Fruit fly (Drosophila melanogaster) whole organism, prepupa: ENCODE data around the gene santa-maria.
A peak's percentile ranks its signal among the peaks of the same experiment; 100 is the strongest.

ENCODE experiments used
- Blimp-1 ChIP-seq: fragments of 200-800 bp; sonication (Bioruptor generic); optimal IDR thresholded peaks from 3 replicates; lab custom pipeline; 2017; ENCODE audit warnings: missing biosample characterization, missing genetic modification characterization, mild to moderate bottlenecking, moderate library complexity, missing genetic modification reagents
- CG10631 ChIP-seq: fragments of 200-800 bp; sonication (Bioruptor generic); optimal IDR thresholded peaks from 2 replicates; lab custom pipeline; 2016; ENCODE audit warnings: missing biosample characterization, missing genetic modification characterization
- CG11294 ChIP-seq: fragments of 200-800 bp; sonication (Bioruptor generic); IDR thresholded peaks from 2 replicates; pipeline ENCODE4 v1.3.6; 2022; ENCODE audit warnings: missing biosample characterization, missing genetic modification characterization
- CG11762 ChIP-seq: fragments of 200-800 bp; sonication (Bioruptor generic); optimal IDR thresholded peaks from 3 replicates; lab custom pipeline; 2016; ENCODE audit warnings: missing biosample characterization, missing genetic modification characterization; ENCODE audit not compliant: insufficient read depth
- CG11902 ChIP-seq: fragments of 200-800 bp; sonication (Bioruptor generic); optimal IDR thresholded peaks from 3 replicates; lab custom pipeline; 2016; ENCODE audit warnings: missing biosample characterization, missing genetic modification characterization
- CG15336 ChIP-seq: fragments of 200-800 bp; sonication (Bioruptor generic); IDR thresholded peaks from 2 replicates; pipeline ENCODE4 v1.3.6; 2022; ENCODE audit warnings: missing biosample characterization, missing genetic modification characterization
- CG1621 ChIP-seq: fragments of 200-800 bp; sonication (Bioruptor generic); optimal IDR thresholded peaks from 3 replicates; lab custom pipeline; 2018; ENCODE audit warnings: missing biosample characterization, mild to moderate bottlenecking, missing genetic modification characterization
- CG16779 ChIP-seq: fragments of 200-800 bp; sonication (Bioruptor generic); optimal IDR thresholded peaks from 3 replicates; lab custom pipeline; 2017; ENCODE audit warnings: missing biosample characterization, mild to moderate bottlenecking, missing genetic modification characterization
- CG32006 ChIP-seq: fragments of 200-800 bp; sonication (Bioruptor generic); optimal IDR thresholded peaks from 3 replicates; lab custom pipeline; 2017; ENCODE audit warnings: missing biosample characterization, mild to moderate bottlenecking, missing genetic modification characterization
- CG3919 ChIP-seq: fragments of 200-800 bp; sonication (Bioruptor generic); optimal IDR thresholded peaks from 3 replicates; lab custom pipeline; 2016; ENCODE audit warnings: missing biosample characterization, missing genetic modification characterization
- CG4318 ChIP-seq: fragments of 200-800 bp; sonication (Bioruptor generic); optimal IDR thresholded peaks from 3 replicates; lab custom pipeline; 2017; ENCODE audit warnings: missing biosample characterization, mild to moderate bottlenecking, missing genetic modification characterization
- CG6163 ChIP-seq: fragments of 200-800 bp; sonication (Bioruptor generic); IDR thresholded peaks from 3 replicates; pipeline ENCODE4 v1.3.6; 2022; ENCODE audit warnings: missing biosample characterization, missing genetic modification characterization
- CG6792 ChIP-seq: fragments of 200-800 bp; sonication (Bioruptor generic); optimal IDR thresholded peaks from 3 replicates; lab custom pipeline; 2016; ENCODE audit warnings: missing biosample characterization, missing genetic modification characterization
- CG6808 ChIP-seq: fragments of 200-800 bp; sonication (Bioruptor generic); optimal IDR thresholded peaks from 3 replicates; lab custom pipeline; 2017; ENCODE audit warnings: missing biosample characterization, missing genetic modification characterization, mild to moderate bottlenecking, moderate library complexity, missing genetic modification reagents
- CG6854 ChIP-seq: fragments of 200-800 bp; sonication (Bioruptor generic); optimal IDR thresholded peaks from 2 replicates; lab custom pipeline; 2017; ENCODE audit warnings: missing biosample characterization, mild to moderate bottlenecking, missing genetic modification characterization
- CG8119 ChIP-seq: fragments of 200-800 bp; sonication (Bioruptor generic); IDR thresholded peaks from 3 replicates; pipeline ENCODE4 v1.3.6; 2022; ENCODE audit warnings: missing biosample characterization, missing genetic modification characterization
- CG9139 ChIP-seq: fragments of 200-800 bp; sonication (Bioruptor generic); optimal IDR thresholded peaks from 3 replicates; lab custom pipeline; 2017; ENCODE audit warnings: missing biosample characterization, mild to moderate bottlenecking, missing genetic modification characterization
- Eip75B ChIP-seq: fragments of 200-800 bp; sonication (Bioruptor generic); optimal IDR thresholded peaks from 3 replicates; lab custom pipeline; 2016; ENCODE audit warnings: missing biosample characterization, missing genetic modification characterization
- Eip78C ChIP-seq: fragments of 200-800 bp; sonication (Bioruptor generic); peaks from one replicate; lab custom pipeline; 2016; ENCODE audit warnings: missing biosample characterization, missing genetic modification characterization
- Eip93F ChIP-seq: fragments of 200-800 bp; sonication (Bioruptor generic); optimal IDR thresholded peaks from 2 replicates; lab custom pipeline; 2016; ENCODE audit warnings: missing biosample characterization, mild to moderate bottlenecking, missing genetic modification characterization
- Ets96B ChIP-seq: fragments of 200-800 bp; optimal IDR thresholded peaks from 2 replicates; lab custom pipeline; 2019; ENCODE audit warnings: missing biosample characterization, mild to moderate bottlenecking, missing genetic modification characterization, moderate library complexity
- Gug ChIP-seq: fragments of 200-800 bp; sonication (Bioruptor generic); IDR thresholded peaks from 2 replicates; pipeline ENCODE4 v1.3.6; 2022; ENCODE audit warnings: missing biosample characterization, missing genetic modification characterization
- Hr39 ChIP-seq: fragments of 200-800 bp; sonication (Bioruptor generic); optimal IDR thresholded peaks from 2 replicates; lab custom pipeline; 2016; ENCODE audit warnings: missing biosample characterization, missing genetic modification characterization
- Hr4 ChIP-seq: fragments of 200-800 bp; sonication (Bioruptor generic); optimal IDR thresholded peaks from 3 replicates; lab custom pipeline; 2016; ENCODE audit warnings: missing biosample characterization, missing genetic modification characterization
- Lpt ChIP-seq: fragments of 200-800 bp; sonication (Bioruptor generic); optimal IDR thresholded peaks from 3 replicates; lab custom pipeline; 2016; ENCODE audit warnings: missing biosample characterization, missing genetic modification characterization
- OdsH ChIP-seq: fragments of 200-800 bp; sonication (Bioruptor generic); optimal IDR thresholded peaks from 3 replicates; lab custom pipeline; 2016; ENCODE audit warnings: missing biosample characterization, missing genetic modification characterization
- Sox14 ChIP-seq: fragments of 200-800 bp; sonication (Bioruptor generic); optimal IDR thresholded peaks from 3 replicates; lab custom pipeline; 2016; ENCODE audit warnings: missing biosample characterization, missing genetic modification characterization
- Sox15 ChIP-seq: fragments of 200-800 bp; sonication (Bioruptor generic); optimal IDR thresholded peaks from 3 replicates; lab custom pipeline; 2016; ENCODE audit warnings: missing biosample characterization, missing genetic modification characterization
- achi ChIP-seq: fragments of 200-800 bp; sonication (Bioruptor generic); optimal IDR thresholded peaks from 3 replicates; lab custom pipeline; 2016; ENCODE audit warnings: missing biosample characterization, missing genetic modification characterization
- acj6 ChIP-seq: fragments of 200-800 bp; sonication (Bioruptor generic); optimal IDR thresholded peaks from 3 replicates; lab custom pipeline; 2016; ENCODE audit warnings: missing biosample characterization, missing genetic modification characterization
- dsx ChIP-seq: fragments of 200-800 bp; optimal IDR thresholded peaks from 3 replicates; lab custom pipeline; 2019; ENCODE audit warnings: missing biosample characterization, mild to moderate bottlenecking, missing genetic modification characterization, moderate library complexity; ENCODE audit not compliant: poor library complexity, severe bottlenecking
- esn ChIP-seq: fragments of 200-800 bp; sonication (Bioruptor generic); optimal IDR thresholded peaks from 2 replicates; lab custom pipeline; 2016; ENCODE audit warnings: missing biosample characterization, mild to moderate bottlenecking, missing genetic modification characterization, moderate library complexity
- fd59A ChIP-seq: fragments of 200-800 bp; sonication (Bioruptor generic); optimal IDR thresholded peaks from 2 replicates; lab custom pipeline; 2017; ENCODE audit warnings: missing biosample characterization, mild to moderate bottlenecking, missing genetic modification characterization, missing genetic modification reagents
- fd85E ChIP-seq: fragments of 200-800 bp; sonication (Bioruptor generic); optimal IDR thresholded peaks from 3 replicates; lab custom pipeline; 2016; ENCODE audit warnings: missing biosample characterization, missing genetic modification characterization
- lz ChIP-seq: fragments of 200-800 bp; sonication (Bioruptor generic); optimal IDR thresholded peaks from 3 replicates; lab custom pipeline; 2016; ENCODE audit warnings: missing biosample characterization, missing genetic modification characterization
- pdm3 ChIP-seq: fragments of 200-800 bp; sonication (Bioruptor generic); optimal IDR thresholded peaks from 3 replicates; lab custom pipeline; 2016; ENCODE audit warnings: missing biosample characterization, missing genetic modification characterization
- salr ChIP-seq, 2 experiments: fragments of 200-800 bp; sonication (Bioruptor generic); optimal IDR thresholded peaks; 3 replicates each; lab custom pipeline; 2016 to 2018; ENCODE audit warnings: missing biosample characterization in 2 of 2, missing genetic modification characterization in 2 of 2, mild to moderate bottlenecking in 1 of 2
- ss ChIP-seq, 2 experiments: fragments of 200-800 bp; sonication (Bioruptor generic); optimal IDR thresholded peaks; 2 replicates in 1 of 2; 3 replicates in 1 of 2; lab custom pipeline; 2017 to 2018; ENCODE audit warnings: mild to moderate bottlenecking in 2 of 2, missing biosample characterization in 2 of 2, missing genetic modification characterization in 2 of 2, moderate library complexity in 1 of 2
- svp ChIP-seq: fragments of 200-800 bp; sonication (Bioruptor generic); peaks from one replicate; lab custom pipeline; 2016; ENCODE audit warnings: missing biosample characterization, missing genetic modification characterization
- topi ChIP-seq: fragments of 200-800 bp; sonication (Bioruptor generic); optimal IDR thresholded peaks from 3 replicates; lab custom pipeline; 2016; ENCODE audit warnings: missing biosample characterization, missing genetic modification characterization
- vri ChIP-seq: fragments of 200-800 bp; sonication (Bioruptor generic); optimal IDR thresholded peaks from 3 replicates; lab custom pipeline; 2016; ENCODE audit warnings: missing biosample characterization, mild to moderate bottlenecking, missing genetic modification characterization

Gene santa-maria

DNA sequence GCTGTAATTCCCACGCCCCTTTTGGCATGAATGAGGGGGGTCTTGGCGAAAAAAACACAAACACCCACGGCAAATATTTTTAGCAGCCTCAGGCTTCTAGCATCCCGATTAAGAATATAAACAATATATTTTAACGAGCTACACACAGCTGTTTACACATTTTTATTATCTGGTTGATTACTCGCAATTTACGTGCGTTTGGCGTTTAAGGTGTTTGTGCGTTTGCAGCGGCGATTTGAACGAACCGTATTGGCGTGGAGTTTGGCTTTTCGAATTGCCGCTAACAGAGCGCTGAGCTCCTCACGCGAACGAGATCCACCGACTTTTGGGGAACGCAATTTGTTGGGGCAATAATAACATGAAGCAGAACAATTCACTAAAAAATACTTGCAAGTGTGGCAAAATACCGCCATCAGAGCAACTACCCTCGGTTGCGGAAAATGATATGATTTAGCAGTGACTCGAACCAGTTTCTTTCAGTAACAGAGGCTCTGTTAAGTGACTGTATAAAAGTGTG lies 45.0 kb upstream of the santa-maria start, which contains the start of gene Ziz (continued):
- TF ChIP-seq ss (GFP tag; optimal IDR thresholded peaks at IDR 0.05; lab: Kevin White, UChicago), result no peak
- no peak for TF ChIP-seq CG6808 (GFP tag; lab: Kevin White, UChicago)
- no peak for TF ChIP-seq CG4318
- no peak for TF ChIP-seq Ets96B (tag; lab: Kevin White, UChicago)
- TF ChIP-seq svp, result peak; percentile 45
- no peak for TF ChIP-seq Sox15 (GFP tag; lab: Kevin White, UChicago)
- TF ChIP-seq CG32006 (GFP tag; lab: Kevin White, UChicago), result no peak
- no peak for TF ChIP-seq CG10631
- TF ChIP-seq CG6163 (GFP tag; lab: Robert Waterston, UW), result 0 out of 3 replicates have a peak, but pooled peaks have one; percentile 18
- TF ChIP-seq fd59A (GFP tag; lab: Kevin White, UChicago), result no peak
- peak; percentile 65 for TF ChIP-seq Eip78C (GFP tag; lab: Kevin White, UChicago)
- TF ChIP-seq CG3919 (GFP tag; lab: Kevin White, UChicago), result no peak
- TF ChIP-seq Eip93F (GFP tag; lab: Kevin White, UChicago), result no peak
- no peak for TF ChIP-seq acj6
- no peak for TF ChIP-seq salr (GFP tag; optimal IDR thresholded peaks at IDR 0.05; lab: Kevin White, UChicago)
- no peak for TF ChIP-seq Gug (GFP tag; lab: Robert Waterston, UW)
- no peak for TF ChIP-seq CG9139 (GFP tag; lab: Kevin White, UChicago)
- TF ChIP-seq lz (GFP tag; lab: Kevin White, UChicago), result no peak
- no peak for TF ChIP-seq CG11762 (GFP tag; lab: Kevin White, UChicago)
- no peak for TF ChIP-seq pdm3
- TF ChIP-seq dsx, result peak; percentile 39
- no peak for TF ChIP-seq Blimp-1 (GFP tag; lab: Kevin White, UChicago)
- no peak for TF ChIP-seq CG11902
- no peak for TF ChIP-seq fd85E (GFP tag; lab: Kevin White, UChicago)
- no peak for TF ChIP-seq achi (GFP tag; lab: Kevin White, UChicago)
- TF ChIP-seq Hr39 (GFP tag; lab: Kevin White, UChicago), result no peak
- TF ChIP-seq Lpt (GFP tag; lab: Kevin White, UChicago), result no peak
- TF ChIP-seq Eip75B (GFP tag; lab: Kevin White, UChicago), result no peak

DNA sequence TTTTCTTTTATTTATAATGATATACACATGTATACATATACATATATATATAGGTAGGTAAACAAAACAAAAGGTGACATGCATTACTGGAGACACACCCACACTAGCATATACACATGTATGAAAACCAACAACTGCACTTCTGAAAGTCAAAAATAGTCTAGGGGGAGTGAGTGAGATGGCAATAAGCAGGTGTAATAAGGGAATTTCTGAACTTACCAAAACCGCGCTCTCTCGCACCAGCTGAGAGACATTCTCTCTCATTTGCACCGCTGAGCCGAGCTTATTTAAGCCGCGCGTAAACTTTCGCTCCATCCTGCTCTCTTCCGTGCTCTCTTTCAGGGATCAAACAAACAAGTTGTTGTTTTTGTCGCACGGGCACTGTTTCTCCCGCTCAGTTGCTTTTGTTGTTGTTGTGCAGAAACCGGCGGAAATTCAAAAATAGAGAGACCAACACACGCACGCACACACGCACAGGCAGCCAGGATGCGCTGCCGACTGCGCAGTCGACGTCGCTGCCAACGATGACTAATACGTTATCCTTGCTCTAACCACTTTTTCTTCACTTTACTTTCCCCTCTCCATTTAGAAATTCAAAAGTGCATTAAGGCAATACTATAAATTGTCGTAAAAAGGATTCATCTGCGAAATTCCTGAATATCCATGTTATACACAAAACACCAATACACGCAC lies 44.4 kb upstream of the santa-maria start:
- TF ChIP-seq ss (GFP tag; optimal IDR thresholded peaks at IDR 0.05; lab: Kevin White, UChicago) (peak in 1 of 2 experiments; percentile 51), vri (GFP tag; lab: Kevin White, UChicago) (peak; percentile 4), Sox15 (GFP tag; lab: Kevin White, UChicago) (no peak), CG6808 (GFP tag; lab: Kevin White, UChicago) (peak; percentile 36), CG6163 (GFP tag; lab: Robert Waterston, UW) (0 out of 3 replicates have a peak, but pooled peaks have one; percentile 20), Sox14 (GFP tag; lab: Kevin White, UChicago) (no peak), CG8119 (GFP tag; lab: Robert Waterston, UW) (peak; percentile 13; the same call in 1 of the 3 replicates)

DNA sequence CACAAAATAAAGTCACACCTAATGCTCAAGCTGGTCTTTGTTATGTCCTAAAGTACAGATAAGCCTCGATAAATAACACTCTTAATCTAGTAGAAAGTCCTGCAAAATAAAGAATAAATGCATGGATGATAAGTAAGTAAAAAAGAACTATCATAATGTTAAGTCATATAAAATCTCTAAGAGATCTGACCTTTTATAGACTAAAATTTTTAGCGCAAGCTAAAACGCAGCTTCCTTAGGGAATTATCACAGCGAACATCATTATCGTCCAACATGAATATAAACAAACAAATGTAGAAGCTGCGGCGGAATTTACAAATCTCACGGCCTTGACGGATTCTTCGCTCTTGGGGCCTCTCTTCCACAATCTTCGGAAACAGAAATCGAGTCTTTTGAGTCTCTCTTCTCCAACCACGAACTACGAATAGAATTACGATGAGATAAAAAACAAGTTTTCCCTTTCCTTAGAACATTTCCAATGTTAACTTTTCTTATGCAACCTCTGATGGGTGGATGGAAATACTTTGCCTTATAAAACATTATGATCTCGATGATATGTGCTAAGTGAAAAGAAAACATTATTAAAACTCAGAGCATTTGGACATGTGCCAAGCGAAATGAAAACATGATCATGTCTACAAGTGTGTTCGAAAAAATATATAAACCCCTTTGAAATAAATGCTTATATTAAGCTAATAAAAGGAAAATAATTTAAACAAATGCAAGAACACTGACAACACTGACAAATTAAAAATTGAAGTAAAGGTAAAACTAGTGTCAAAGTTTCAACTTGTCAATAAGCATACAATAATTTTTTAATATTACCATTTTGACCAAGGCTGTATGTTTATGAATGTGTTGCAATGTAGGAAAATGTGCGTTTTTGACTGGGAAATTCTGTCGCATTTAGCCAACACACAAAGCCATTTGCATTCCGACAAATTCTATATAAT lies 43.6 kb upstream of the santa-maria start:
- TF ChIP-seq CG11294 (GFP tag; lab: Robert Waterston, UW), result no peak
- no peak for TF ChIP-seq esn
- TF ChIP-seq ss (GFP tag; optimal IDR thresholded peaks at IDR 0.05; lab: Kevin White, UChicago), result no peak
- peak; percentile 34 for TF ChIP-seq CG10631
- TF ChIP-seq Gug (GFP tag; lab: Robert Waterston, UW), result 0 out of 2 replicates have a peak, but pooled peaks have one; percentile 17
- TF ChIP-seq Ets96B (tag; lab: Kevin White, UChicago), result peak; percentile 10
- no peak for TF ChIP-seq topi
- peak; percentile 21 for TF ChIP-seq CG32006 (GFP tag; lab: Kevin White, UChicago)
- no peak for TF ChIP-seq CG6792 (GFP tag; lab: Kevin White, UChicago)
- TF ChIP-seq fd59A (GFP tag; lab: Kevin White, UChicago), result no peak
- TF ChIP-seq CG6163 (GFP tag; lab: Robert Waterston, UW), result peak; percentile 45; the same call in 1 of the 3 replicates
- TF ChIP-seq CG6808 (GFP tag; lab: Kevin White, UChicago), result no peak
- TF ChIP-seq CG6854 (GFP tag; lab: Kevin White, UChicago), result no peak
- TF ChIP-seq CG11762 (GFP tag; lab: Kevin White, UChicago), result no peak
- no peak for TF ChIP-seq dsx
- peak; percentile 56 for TF ChIP-seq CG15336 (GFP tag; lab: Robert Waterston, UW)
- TF ChIP-seq CG1621 (tag; lab: Kevin White, UChicago), result no peak
- TF ChIP-seq OdsH (GFP tag; lab: Kevin White, UChicago), result peak; percentile 39
- TF ChIP-seq CG16779, result no peak
- TF ChIP-seq acj6, result peak; percentile 4
- peak; percentile 54 for TF ChIP-seq svp
- TF ChIP-seq CG3919 (GFP tag; lab: Kevin White, UChicago), result no peak
- peak; percentile 51 for TF ChIP-seq Hr4 (GFP tag; lab: Kevin White, UChicago)
